Fruit fly (Drosophila melanogaster) whole organism, wandering third instar larva: Measurements from ENCODE around the gene CG8051.

Source experiments
- Jra ChIP-seq: sonication (Bioruptor generic); optimal IDR thresholded peaks from 2 replicates; lab custom pipeline; 2016; ENCODE audit warnings: missing biosample characterization, missing genetic modification characterization
- Myc ChIP-seq: fragments of >200 bp; optimal IDR thresholded peaks from 2 replicates; lab custom pipeline; 2017
- OdsH ChIP-seq: fragments of 200-800 bp; sonication (Bioruptor generic); optimal IDR thresholded peaks from 2 replicates; lab custom pipeline; 2016; ENCODE audit warnings: missing biosample characterization, mild to moderate bottlenecking, missing genetic modification characterization
- brk ChIP-seq: fragments of 200-800 bp; sonication (Bioruptor generic); optimal IDR thresholded peaks from 2 replicates; lab custom pipeline; 2016; ENCODE audit warnings: missing biosample characterization, mild to moderate bottlenecking, missing genetic modification characterization
- dsf ChIP-seq: sonication (Bioruptor generic); optimal IDR thresholded peaks from 2 replicates; lab custom pipeline; 2016; ENCODE audit warnings: missing biosample characterization, missing genetic modification characterization, borderline replicate concordance
- pan ChIP-seq: fragments of >200 bp; optimal IDR thresholded peaks from 2 replicates; lab custom pipeline; 2017
- psq ChIP-seq: fragments of 200-800 bp; sonication (Bioruptor generic); optimal IDR thresholded peaks from 3 replicates; lab custom pipeline; 2017; ENCODE audit warnings: missing biosample characterization, mild to moderate bottlenecking, missing genetic modification characterization, moderate library complexity
- sage ChIP-seq: fragments of 200-800 bp; sonication (Bioruptor generic); optimal IDR thresholded peaks from 2 replicates; lab custom pipeline; 2016; ENCODE audit warnings: missing biosample characterization, mild to moderate bottlenecking, missing genetic modification characterization
- usp ChIP-seq: fragments of >200 bp; optimal IDR thresholded peaks from 2 replicates; lab custom pipeline; 2017; ENCODE audit warnings: missing biosample characterization, missing genetic modification characterization
- woc ChIP-seq: sonication (Bioruptor generic); optimal IDR thresholded peaks from 2 replicates; lab custom pipeline; 2016; ENCODE audit warnings: missing biosample characterization, mild to moderate bottlenecking, missing genetic modification characterization

DNA sequence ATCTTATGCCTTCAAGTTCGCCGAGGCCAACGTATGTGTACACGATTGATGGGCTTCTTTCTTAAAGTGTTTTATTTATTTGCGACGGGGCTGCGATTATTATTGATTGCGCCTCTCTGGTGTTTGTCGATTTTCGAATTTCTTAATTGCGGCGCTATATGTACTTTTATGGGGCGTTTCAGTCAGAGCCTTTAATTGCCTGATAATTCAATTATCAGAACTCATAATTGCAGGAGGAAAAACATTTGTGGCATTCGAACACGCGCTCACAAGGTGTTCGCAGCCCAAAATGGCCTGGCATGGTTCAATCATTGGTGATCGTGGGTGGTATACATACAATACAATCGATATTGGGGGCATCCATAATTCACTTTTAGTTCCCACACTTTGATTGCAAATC is 21.5 kb downstream of the CG8051 start:
- no peak for TF ChIP-seq usp (GFP tag; lab: Kevin White, UChicago)
- no peak for TF ChIP-seq brk
- no peak for TF ChIP-seq sage (GFP tag; lab: Kevin White, UChicago)
- no peak for TF ChIP-seq pan (lab: Kevin White, UChicago)
- TF ChIP-seq woc, result no peak
- TF ChIP-seq Myc, result no peak
- no peak for TF ChIP-seq psq (GFP tag; lab: Kevin White, UChicago)
- no peak for TF ChIP-seq dsf (GFP tag; lab: Kevin White, UChicago)
- no peak for TF ChIP-seq Jra (GFP tag; lab: Kevin White, UChicago)
- TF ChIP-seq OdsH (GFP tag; lab: Kevin White, UChicago), result no peak
